Fruit fly (Drosophila melanogaster): Measurements from ENCODE around the gene bon.

bon gene

dm6 chr3R:20567507-20568222, 25.3 kb upstream of the bon start:
- no peak for TF ChIP-seq fd85E (GFP tag; optimal IDR thresholded peaks at IDR 0.05)
- peak; percentile 73 for TF ChIP-seq CG8319 (GFP tag; optimal IDR thresholded peaks at IDR 0.05)
- peak; percentile 4 for TF ChIP-seq CG6808 (GFP tag; optimal IDR thresholded peaks at IDR 0.05)

- TF ChIP-seq dsx (GFP tag; optimal IDR thresholded peaks at IDR 0.05; ENCODE audit: poor library complexity, severe bottlenecking): no peak
- TF ChIP-seq CG3919 (GFP tag; optimal IDR thresholded peaks at IDR 0.05): no peak
- TF ChIP-seq CG15336 (GFP tag; IDR thresholded peaks at IDR 0.05): 0 out of 2 replicates have a peak, but pooled peaks have one; percentile 22
- peak; percentile 51 for TF ChIP-seq CG32006 (GFP tag; optimal IDR thresholded peaks at IDR 0.05)
- peak; percentile 45 for TF ChIP-seq svp (GFP tag)
- peak; percentile 48 for TF ChIP-seq Eip78C (GFP tag)
- peak; percentile 18 for TF ChIP-seq Hr4 (GFP tag; optimal IDR thresholded peaks at IDR 0.05)
- TF ChIP-seq lz (GFP tag; optimal IDR thresholded peaks at IDR 0.05): no peak
- TF ChIP-seq CG8632 (GFP tag; optimal IDR thresholded peaks at IDR 0.05): no peak
Measured at dm6 chr3R:20573326-20573725, 19.6 kb upstream of the bon start.

dm6 chr3R:20574535-20574980, 18.4 kb upstream of the bon start:
- TF ChIP-seq Ets21C (GFP tag; optimal IDR thresholded peaks at IDR 0.05) (no peak), CG8119 (GFP tag; IDR thresholded peaks at IDR 0.05) (no peak), Hr39 (GFP tag; optimal IDR thresholded peaks at IDR 0.05) (no peak), dac (GFP tag; optimal IDR thresholded peaks at IDR 0.05) (no peak), Met (GFP tag; optimal IDR thresholded peaks at IDR 0.05) (no peak), CG3032 (tag; optimal IDR thresholded peaks at IDR 0.05) (no peak), CG6854 (GFP tag; optimal IDR thresholded peaks at IDR 0.05) (peak; percentile 60), salr (GFP tag; optimal IDR thresholded peaks at IDR 0.05) (no peak), CG32006 (GFP tag; optimal IDR thresholded peaks at IDR 0.05) (no peak), Ets96B (tag; optimal IDR thresholded peaks at IDR 0.05) (no peak), CG8632 (GFP tag; optimal IDR thresholded peaks at IDR 0.05) (no peak), CG1621 (tag; optimal IDR thresholded peaks at IDR 0.05) (no peak), Smox (GFP tag; optimal IDR thresholded peaks at IDR 0.05) (no peak), dsx (GFP tag; optimal IDR thresholded peaks at IDR 0.05; ENCODE audit: poor library complexity, severe bottlenecking) (no peak), CG11902 (GFP tag; optimal IDR thresholded peaks at IDR 0.05) (no peak), CG4318 (GFP tag; optimal IDR thresholded peaks at IDR 0.05) (no peak), pdm3 (GFP tag; optimal IDR thresholded peaks at IDR 0.05) (no peak), esn (GFP tag; optimal IDR thresholded peaks at IDR 0.05) (peak; percentile 9), svp (GFP tag) (peak; percentile 38), OdsH (GFP tag; optimal IDR thresholded peaks at IDR 0.05) (no peak), Sox102F (GFP tag; optimal IDR thresholded peaks at IDR 0.05) (no peak), cyc (GFP tag; optimal IDR thresholded peaks at IDR 0.05) (no peak), Lpt (GFP tag; optimal IDR thresholded peaks at IDR 0.05) (no peak), topi (GFP tag; optimal IDR thresholded peaks at IDR 0.05) (no peak), Eip78C (GFP tag) (peak; percentile 27), acj6 (GFP tag; optimal IDR thresholded peaks at IDR 0.05) (no peak), CG34406 (GFP tag; optimal IDR thresholded peaks at IDR 0.05) (no peak), Blimp-1 (GFP tag; optimal IDR thresholded peaks at IDR 0.05) (no peak), CG8319 (GFP tag; optimal IDR thresholded peaks at IDR 0.05) (no peak), CG6808 (GFP tag; optimal IDR thresholded peaks at IDR 0.05) (no peak), Eip75B (GFP tag; optimal IDR thresholded peaks at IDR 0.05) (no peak), fkh (GFP tag; optimal IDR thresholded peaks at IDR 0.05) (peak; percentile 73), CG7368 (GFP tag; optimal IDR thresholded peaks at IDR 0.05) (no peak), fd59A (GFP tag; optimal IDR thresholded peaks at IDR 0.05) (no peak), CG6163 (GFP tag; IDR thresholded peaks at IDR 0.05) (0 out of 3 replicates have a peak, but pooled peaks have one; percentile 20), lz (GFP tag; optimal IDR thresholded peaks at IDR 0.05) (no peak), CG6792 (GFP tag; optimal IDR thresholded peaks at IDR 0.05) (no peak), CG31627 (GFP tag; optimal IDR thresholded peaks at IDR 0.05) (no peak), Eip93F (GFP tag; optimal IDR thresholded peaks at IDR 0.05) (no peak)

All from whole organism, prepupa.